Worm (Caenorhabditis elegans): ENCODE results near the gene Y37E11AL.2.

The Y37E11AL.2 gene

ce11 chrIV:3738655-3739403, 40.5 kb downstream of the Y37E11AL.2 start, which contains the start of gene nape-2 (continued):
- TF ChIP-seq ceh-88 (GFP tag; IDR thresholded peaks at IDR 0.05) (no peak), unc-30 (tag; optimal IDR thresholded peaks at IDR 0.05) (no peak), unc-130 (tag; optimal IDR thresholded peaks at IDR 0.05) (no peak)

ce11 chrIV:3740830-3741477, 42.7 kb downstream of the Y37E11AL.2 start, which contains the start of gene nape-1:
Gene nape-1, minus strand, starts transcription at chrIV:3740880.
- TF ChIP-seq mep-1 (tag; optimal IDR thresholded peaks at IDR 0.05), result peak; percentile 0
- no peak for TF ChIP-seq snpc-4 (tag; optimal IDR thresholded peaks at IDR 0.05)
- TF ChIP-seq jun-1 (tag; optimal IDR thresholded peaks at IDR 0.05), result no peak
- no peak for TF ChIP-seq pag-3 (tag; optimal IDR thresholded peaks at IDR 0.05; ENCODE audit: borderline replicate concordance, insufficient read depth)
- TF ChIP-seq F16B12.6 (tag; optimal IDR thresholded peaks at IDR 0.05), result peak; percentile 24
- TF ChIP-seq nhr-85 (tag), result no peak
- TF ChIP-seq fkh-10 (GFP tag; optimal IDR thresholded peaks at IDR 0.05), result no peak
- TF ChIP-seq sox-4 (tag; optimal IDR thresholded peaks at IDR 0.05), result no peak
- peak; percentile 35 for TF ChIP-seq mef-2 (tag; optimal IDR thresholded peaks at IDR 0.05)
- peak; percentile 41; the same call in 1 of the 2 replicates for TF ChIP-seq grh-1 (GFP tag; IDR thresholded peaks at IDR 0.05)
- TF ChIP-seq ces-1 (GFP tag; optimal IDR thresholded peaks at IDR 0.05), result no peak
- peak in 1 of 2 experiments; percentile 64 for TF ChIP-seq lsy-2 (tag; optimal IDR thresholded peaks at IDR 0.05)
- no peak for TF ChIP-seq ceh-8 (GFP tag; optimal IDR thresholded peaks at IDR 0.05)
- TF ChIP-seq tbx-2 (tag; optimal IDR thresholded peaks at IDR 0.05), result peak; percentile 43
- no peak for TF ChIP-seq ceh-88 (GFP tag; IDR thresholded peaks at IDR 0.05)
- TF ChIP-seq nhr-28 (tag; optimal IDR thresholded peaks at IDR 0.05), result no peak
- no peak for TF ChIP-seq sptf-1 (tag; optimal IDR thresholded peaks at IDR 0.05)
- TF ChIP-seq unc-86 (tag; optimal IDR thresholded peaks at IDR 0.05), result no peak
- TF ChIP-seq hlh-17 (GFP tag; optimal IDR thresholded peaks at IDR 0.05; ENCODE audit: borderline replicate concordance), result no peak
- TF ChIP-seq unc-98 (GFP tag; IDR thresholded peaks at IDR 0.05), result no peak
- TF ChIP-seq pax-3 (tag; optimal IDR thresholded peaks at IDR 0.05), result no peak
- peak; percentile 18 to 46 for TF ChIP-seq lin-35 (GFP tag; optimal IDR thresholded peaks at IDR 0.05)
- TF ChIP-seq ztf-4 (tag; optimal IDR thresholded peaks at IDR 0.05), result no peak
- no peak for TF ChIP-seq ceh-63 (GFP tag; optimal IDR thresholded peaks at IDR 0.05)
- TF ChIP-seq mab-9 (GFP tag; IDR thresholded peaks at IDR 0.05), result no peak
- TF ChIP-seq ceh-90 (tag; optimal IDR thresholded peaks at IDR 0.05), result no peak
- TF ChIP-seq swsn-7 (tag; optimal IDR thresholded peaks at IDR 0.05), result peak; percentile 10
- TF ChIP-seq ama-1 (optimal IDR thresholded peaks at IDR 0.05), result no peak
- TF ChIP-seq vab-15 (tag; optimal IDR thresholded peaks at IDR 0.05), result no peak
- TF ChIP-seq elt-3 (tag; optimal IDR thresholded peaks at IDR 0.05), result no peak
- TF ChIP-seq dpl-1 (GFP tag; optimal IDR thresholded peaks at IDR 0.05), result peak in 2 of 3 experiments; percentile 2 to 35
- TF ChIP-seq efl-1 (optimal IDR thresholded peaks at IDR 0.05), result peak; percentile 40 to 47
- peak; percentile 26 to 93 for TF ChIP-seq efl-1 (GFP tag; optimal IDR thresholded peaks at IDR 0.05 in 1 of 2)
- TF ChIP-seq ztf-11 (tag; optimal IDR thresholded peaks at IDR 0.05), result no peak
- no peak for TF ChIP-seq hlh-4 (tag; optimal IDR thresholded peaks at IDR 0.05)
- no peak for TF ChIP-seq alr-1 (tag; optimal IDR thresholded peaks at IDR 0.05; ENCODE audit: borderline replicate concordance)
- no peak for TF ChIP-seq nhr-12 (tag; optimal IDR thresholded peaks at IDR 0.05)
- no peak for TF ChIP-seq isw-1 (GFP tag; IDR thresholded peaks at IDR 0.05)
- TF ChIP-seq Y116A8C.19 (tag; optimal IDR thresholded peaks at IDR 0.05; ENCODE audit: borderline replicate concordance), result no peak
- no peak for TF ChIP-seq nhr-84 (tag; optimal IDR thresholded peaks at IDR 0.05)
- TF ChIP-seq lin-14 (GFP tag; optimal IDR thresholded peaks at IDR 0.05), result peak; percentile 81
- no peak for TF ChIP-seq ets-5 (GFP tag; IDR thresholded peaks at IDR 0.05)
- no peak for TF ChIP-seq zag-1 (tag; optimal IDR thresholded peaks at IDR 0.05)
- TF ChIP-seq blmp-1 (tag; optimal IDR thresholded peaks at IDR 0.05), result no peak
- TF ChIP-seq lin-15B (tag; optimal IDR thresholded peaks at IDR 0.05), result peak; percentile 34
- TF ChIP-seq lir-3 (tag; optimal IDR thresholded peaks at IDR 0.05; ENCODE audit: poor library complexity), result no peak
- no peak for TF ChIP-seq nhr-47 (tag; optimal IDR thresholded peaks at IDR 0.05)
